Worm (Caenorhabditis elegans) whole organism, mixed stage, embryonic: Measurements from ENCODE around the gene srg-6.

Experiments used
- ces-1 ChIP-seq: fragments of 150-350 bp; optimal IDR thresholded peaks from 2 replicates; lab custom pipeline; 2014; ENCODE audit warnings: missing biosample characterization, missing genetic modification reagents, missing genetic modification characterization
- ham-2 ChIP-seq: fragments of 200-800 bp; sonication (Bioruptor generic); optimal IDR thresholded peaks from 2 replicates; lab custom pipeline; 2018; ENCODE audit warnings: mild to moderate bottlenecking, missing genetic modification characterization, missing compliant biosample characterization
- nhr-76 ChIP-seq: sonication (generic microtip); optimal IDR thresholded peaks from 2 replicates; lab custom pipeline; 2017; ENCODE audit warnings: missing biosample characterization, missing genetic modification characterization
- snpc-4 ChIP-seq: fragments of 150-350 bp; optimal IDR thresholded peaks from 2 replicates; lab custom pipeline; 2014; ENCODE audit warnings: missing biosample characterization, missing genetic modification characterization
- unc-62 ChIP-seq: fragments of 150-350 bp; optimal IDR thresholded peaks from 2 replicates; lab custom pipeline; 2014; ENCODE audit warnings: missing biosample characterization, missing genetic modification reagents, missing genetic modification characterization

DNA sequence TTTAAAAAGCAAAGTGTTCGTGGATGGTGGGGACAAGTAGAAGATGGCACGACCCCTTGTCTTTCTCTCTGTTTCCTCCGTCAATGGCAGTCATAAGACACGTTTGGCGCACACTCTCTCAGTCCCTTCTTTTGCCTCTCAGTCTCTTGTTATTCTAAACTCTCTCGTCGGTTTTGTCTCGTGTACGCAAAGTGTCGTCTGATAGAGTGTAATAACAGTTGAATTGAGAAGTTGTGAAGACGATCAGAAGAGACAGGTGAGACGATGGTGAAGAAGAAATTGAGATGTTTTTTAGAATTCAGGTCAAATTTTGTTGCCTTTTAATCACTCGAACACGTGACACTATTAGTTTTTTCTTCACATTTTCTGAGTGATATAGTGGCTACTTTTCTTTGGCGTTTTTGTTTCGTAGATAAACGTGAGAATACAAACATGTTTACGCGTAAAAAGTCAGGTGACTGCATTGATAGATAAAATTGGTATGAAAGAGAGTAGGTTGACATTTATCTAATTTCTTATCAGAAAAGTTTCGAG lies 37.4 kb upstream of the srg-6 start, which contains the start of gene F47D12.9:
- TF ChIP-seq nhr-76 (tag; lab: Kevin White, UChicago), result no peak
- peak; percentile 10 for TF ChIP-seq unc-62 (GFP tag; lab: Kevin White, UChicago)
- TF ChIP-seq ham-2 (GFP tag; lab: Kevin White, UChicago), result no peak
- TF ChIP-seq snpc-4, result no peak
- TF ChIP-seq ces-1 (GFP tag; lab: Kevin White, UChicago), result peak; percentile 28
